Fruit fly (Drosophila melanogaster) whole organism, embryonic: Measurements from ENCODE around the gene WRNexo.

ENCODE experiments used
- ATbp ChIP-seq: fragments of 200-800 bp; sonication (Bioruptor generic); optimal IDR thresholded peaks from 2 replicates; lab custom pipeline; 2017; ENCODE audit warnings: missing biosample characterization, mild to moderate bottlenecking, missing genetic modification characterization, missing genetic modification reagents
- Adf1 ChIP-seq: fragments of 200-800 bp; sonication (Bioruptor generic); IDR thresholded peaks from 2 replicates; pipeline ENCODE4 v1.3.6; 2022; ENCODE audit warnings: missing biosample characterization, missing genetic modification characterization
- Asciz ChIP-seq: fragments of 200-800 bp; sonication (Bioruptor generic); optimal IDR thresholded peaks from 2 replicates; lab custom pipeline; 2017; ENCODE audit warnings: missing biosample characterization, mild to moderate bottlenecking, missing genetic modification characterization, missing genetic modification reagents
- Atf6 ChIP-seq: fragments of 200-800 bp; sonication (Bioruptor generic); IDR thresholded peaks from 2 replicates; pipeline ENCODE4 v1.3.6; 2022; ENCODE audit warnings: missing biosample characterization, missing genetic modification characterization
- Bgb ChIP-seq: fragments of 200-800 bp; sonication (Bioruptor generic); IDR thresholded peaks from 2 replicates; pipeline ENCODE4 v1.3.6; 2022; ENCODE audit warnings: missing biosample characterization, missing genetic modification characterization; ENCODE audit not compliant: partially characterized antibody
- CG10209 ChIP-seq: fragments of 200-800 bp; sonication (Bioruptor generic); optimal IDR thresholded peaks from 3 replicates; lab custom pipeline; 2017; ENCODE audit warnings: missing biosample characterization, mild to moderate bottlenecking, missing genetic modification characterization, missing genetic modification reagents
- CG11456 ChIP-seq: fragments of 200-800 bp; sonication (Bioruptor generic); IDR thresholded peaks from 3 replicates; pipeline ENCODE4 v1.3.6; 2022; ENCODE audit warnings: missing biosample characterization, missing genetic modification characterization
- CG11560 ChIP-seq: fragments of 200-800 bp; sonication (Bioruptor generic); IDR thresholded peaks from 3 replicates; pipeline ENCODE4 v1.3.6; 2022; ENCODE audit warnings: missing biosample characterization, missing genetic modification characterization
- CG15601 ChIP-seq: fragments of 200-800 bp; sonication (Bioruptor generic); optimal IDR thresholded peaks from 3 replicates; lab custom pipeline; 2019; ENCODE audit warnings: missing biosample characterization, mild to moderate bottlenecking, missing genetic modification characterization, moderate library complexity
- CG17802 ChIP-seq: fragments of 200-800 bp; sonication (Bioruptor generic); optimal IDR thresholded peaks from 2 replicates; lab custom pipeline; 2018; ENCODE audit warnings: missing biosample characterization, mild to moderate bottlenecking, missing genetic modification characterization, moderate library complexity
- CG17829 ChIP-seq: fragments of 200-800 bp; optimal IDR thresholded peaks from 2 replicates; lab custom pipeline; 2019; ENCODE audit warnings: missing biosample characterization, mild to moderate bottlenecking, missing genetic modification characterization, moderate library complexity
- CG2129 ChIP-seq: fragments of 200-800 bp; sonication (Bioruptor generic); IDR thresholded peaks from 2 replicates; pipeline ENCODE4 v1.3.6; 2022; ENCODE audit warnings: missing biosample characterization, missing genetic modification characterization; ENCODE audit not compliant: partially characterized antibody
- CG30020 ChIP-seq: fragments of 200-800 bp; optimal IDR thresholded peaks from 2 replicates; lab custom pipeline; 2019; ENCODE audit warnings: missing biosample characterization, mild to moderate bottlenecking, missing genetic modification characterization, moderate library complexity
- CG32532 ChIP-seq: fragments of 200-800 bp; sonication (Bioruptor generic); IDR thresholded peaks from 2 replicates; pipeline ENCODE4 v1.3.6; 2022; ENCODE audit warnings: missing biosample characterization, missing genetic modification characterization
- CG6765 ChIP-seq: fragments of 200-800 bp; sonication (Bioruptor generic); optimal IDR thresholded peaks from 3 replicates; lab custom pipeline; 2017; ENCODE audit warnings: missing biosample characterization, mild to moderate bottlenecking, missing genetic modification characterization
- CG7839 ChIP-seq: fragments of 200-800 bp; sonication (Bioruptor generic); optimal IDR thresholded peaks from 3 replicates; lab custom pipeline; 2018; ENCODE audit warnings: missing biosample characterization, mild to moderate bottlenecking, missing genetic modification characterization, moderate library complexity
- CG9932 ChIP-seq: fragments of 200-800 bp; sonication (Bioruptor generic); IDR thresholded peaks from 2 replicates; pipeline ENCODE4 v1.3.6; 2022; ENCODE audit warnings: missing biosample characterization, missing genetic modification characterization
- D19A ChIP-seq: fragments of 200-800 bp; optimal IDR thresholded peaks from 3 replicates; lab custom pipeline; 2019; ENCODE audit warnings: missing biosample characterization, mild to moderate bottlenecking, missing genetic modification characterization, moderate library complexity
- Dll ChIP-seq: fragments of 200-800 bp; sonication (Bioruptor generic); IDR thresholded peaks from 4 replicates; pipeline ENCODE4 v1.3.6; 2022; ENCODE audit warnings: missing biosample characterization, missing genetic modification characterization; ENCODE audit not compliant: partially characterized antibody
- Dp ChIP-seq: fragments of 200-800 bp; sonication (Bioruptor generic); optimal IDR thresholded peaks from 2 replicates; lab custom pipeline; 2018; ENCODE audit warnings: missing biosample characterization, mild to moderate bottlenecking, missing genetic modification characterization, moderate library complexity
- Gug ChIP-seq: fragments of 200-800 bp; sonication (Bioruptor generic); IDR thresholded peaks from 4 replicates; pipeline ENCODE4 v1.3.6; 2022; ENCODE audit warnings: missing biosample characterization, missing genetic modification characterization
- HHEX ChIP-seq: fragments of 200-800 bp; sonication (Bioruptor generic); optimal IDR thresholded peaks from 3 replicates; lab custom pipeline; 2017; ENCODE audit warnings: missing biosample characterization, mild to moderate bottlenecking, missing genetic modification characterization, missing genetic modification reagents
- HLH3B ChIP-seq: fragments of 200-800 bp; sonication (Bioruptor generic); IDR thresholded peaks from 2 replicates; pipeline ENCODE4 v1.3.6; 2022; ENCODE audit warnings: missing biosample characterization, missing genetic modification characterization
- Hand ChIP-seq: fragments of 200-800 bp; sonication (Bioruptor generic); optimal IDR thresholded peaks from 2 replicates; lab custom pipeline; 2017; ENCODE audit warnings: mild to moderate bottlenecking, missing biosample characterization, missing genetic modification reagents, missing genetic modification characterization
- HmgD ChIP-seq: fragments of 200-800 bp; sonication (Bioruptor generic); optimal IDR thresholded peaks from 3 replicates; lab custom pipeline; 2016; ENCODE audit warnings: missing biosample characterization, missing genetic modification characterization
- Hr51 ChIP-seq, 2 experiments: fragments of 200-800 bp; sonication (Bioruptor generic); optimal IDR thresholded peaks; 2 replicates in 1 of 2; 3 replicates in 1 of 2; lab custom pipeline; 2016 to 2018; ENCODE audit warnings: missing biosample characterization in 2 of 2, missing genetic modification characterization in 2 of 2, mild to moderate bottlenecking in 1 of 2, moderate library complexity in 1 of 2
- Med ChIP-seq: fragments of 200-800 bp; sonication (Bioruptor generic); peaks from one replicate; lab custom pipeline; 2016; ENCODE audit warnings: missing biosample characterization, missing genetic modification characterization, mild to moderate bottlenecking, inconsistent platforms, moderate library complexity
- NC2β ChIP-seq: fragments of 200-800 bp; sonication (Bioruptor generic); optimal IDR thresholded peaks from 2 replicates; lab custom pipeline; 2016; ENCODE audit warnings: missing biosample characterization, missing genetic modification characterization
- Nf-YC ChIP-seq: fragments of 200-800 bp; optimal IDR thresholded peaks from 3 replicates; lab custom pipeline; 2019; ENCODE audit warnings: missing biosample characterization, mild to moderate bottlenecking, missing genetic modification characterization, moderate library complexity
- Sin3A ChIP-seq: fragments of >200 bp; optimal IDR thresholded peaks from 2 replicates; lab custom pipeline; 2018
- Usf ChIP-seq: fragments of 200-800 bp; sonication (Bioruptor generic); optimal IDR thresholded peaks from 2 replicates; lab custom pipeline; 2017; ENCODE audit warnings: missing genotype, missing biosample characterization, missing genetic modification characterization
- Vsx1 ChIP-seq: fragments of 200-800 bp; sonication (Bioruptor generic); optimal IDR thresholded peaks from 2 replicates; lab custom pipeline; 2017; ENCODE audit warnings: missing biosample characterization, mild to moderate bottlenecking, missing genetic modification characterization, missing genetic modification reagents
- az2 ChIP-seq: fragments of 200-800 bp; sonication (Bioruptor generic); optimal IDR thresholded peaks from 3 replicates; lab custom pipeline; 2016; ENCODE audit warnings: missing biosample characterization, missing genetic modification characterization
- btn ChIP-seq: fragments of 200-800 bp; sonication (Bioruptor generic); optimal IDR thresholded peaks from 2 replicates; lab custom pipeline; 2016; ENCODE audit warnings: missing biosample characterization, missing genetic modification characterization
- ci ChIP-seq: fragments of 200-800 bp; sonication (Bioruptor generic); IDR thresholded peaks from 3 replicates; pipeline ENCODE4 v1.3.6; 2022; ENCODE audit warnings: missing biosample characterization, missing genetic modification characterization
- fd96Cb ChIP-seq: fragments of 200-800 bp; sonication (Bioruptor generic); optimal IDR thresholded peaks from 2 replicates; lab custom pipeline; 2018; ENCODE audit warnings: missing biosample characterization, mild to moderate bottlenecking, missing genetic modification characterization, moderate library complexity
- gem ChIP-seq: fragments of 200-800 bp; sonication (Bioruptor generic); optimal IDR thresholded peaks from 2 replicates; lab custom pipeline; 2019; ENCODE audit warnings: missing biosample characterization, mild to moderate bottlenecking, missing genetic modification characterization, moderate library complexity
- lab ChIP-seq: fragments of 200-800 bp; sonication (Bioruptor generic); optimal IDR thresholded peaks from 3 replicates; lab custom pipeline; 2017; ENCODE audit warnings: missing biosample characterization, missing genetic modification characterization, mild to moderate bottlenecking, moderate library complexity, missing genetic modification reagents
- lilli ChIP-seq: fragments of 200-800 bp; sonication (Bioruptor generic); optimal IDR thresholded peaks from 3 replicates; lab custom pipeline; 2016; ENCODE audit warnings: missing biosample characterization, missing genetic modification characterization
- lmd ChIP-seq: fragments of 200-800 bp; sonication (Bioruptor generic); IDR thresholded peaks from 2 replicates; pipeline ENCODE4 v1.3.6; 2022; ENCODE audit warnings: missing biosample characterization, missing genetic modification characterization
- prd ChIP-seq, 3 experiments: fragments of >200 bp in 2 of 3; fragments of 200-800 bp in 1 of 3; sonication (Bioruptor generic) in 1 of 3; optimal IDR thresholded peaks in 2 of 3; IDR thresholded peaks in 1 of 3; 2 replicates in 2 of 3; 3 replicates in 1 of 3; pipeline versions ENCODE4 v1.3.6 to Lab custom; 2017 to 2022; ENCODE audit warnings: missing biosample characterization in 1 of 3, missing genetic modification characterization in 1 of 3
- sna ChIP-seq: fragments of 200-800 bp; sonication (Bioruptor generic); IDR thresholded peaks from 2 replicates; pipeline ENCODE4 v1.3.6; 2022; ENCODE audit warnings: missing biosample characterization, missing genetic modification characterization; ENCODE audit not compliant: partially characterized antibody
- so ChIP-seq: fragments of 200-800 bp; sonication (Bioruptor generic); IDR thresholded peaks from 3 replicates; pipeline ENCODE4 v1.3.6; 2022; ENCODE audit warnings: missing biosample characterization, missing genetic modification characterization
- sob ChIP-seq: fragments of 200-800 bp; sonication (Bioruptor generic); IDR thresholded peaks from 2 replicates; pipeline ENCODE4 v1.3.6; 2022; ENCODE audit warnings: missing biosample characterization, missing genetic modification characterization
- sqz ChIP-seq: fragments of 200-800 bp; sonication (Bioruptor generic); optimal IDR thresholded peaks from 3 replicates; lab custom pipeline; 2018; ENCODE audit warnings: missing biosample characterization, mild to moderate bottlenecking, missing genetic modification characterization
- ssp ChIP-seq: fragments of 200-800 bp; sonication (Bioruptor generic); IDR thresholded peaks from 2 replicates; pipeline ENCODE4 v1.3.6; 2022; ENCODE audit warnings: missing biosample characterization, missing genetic modification characterization
- tap ChIP-seq: fragments of 200-800 bp; optimal IDR thresholded peaks from 3 replicates; lab custom pipeline; 2019; ENCODE audit warnings: missing biosample characterization, mild to moderate bottlenecking, missing genetic modification characterization, moderate library complexity
- unc-4 ChIP-seq: fragments of 200-800 bp; sonication (Bioruptor generic); IDR thresholded peaks from 2 replicates; pipeline ENCODE4 v1.3.6; 2022; ENCODE audit warnings: missing biosample characterization, missing genetic modification characterization; ENCODE audit not compliant: partially characterized antibody

WRNexo gene

DNA sequence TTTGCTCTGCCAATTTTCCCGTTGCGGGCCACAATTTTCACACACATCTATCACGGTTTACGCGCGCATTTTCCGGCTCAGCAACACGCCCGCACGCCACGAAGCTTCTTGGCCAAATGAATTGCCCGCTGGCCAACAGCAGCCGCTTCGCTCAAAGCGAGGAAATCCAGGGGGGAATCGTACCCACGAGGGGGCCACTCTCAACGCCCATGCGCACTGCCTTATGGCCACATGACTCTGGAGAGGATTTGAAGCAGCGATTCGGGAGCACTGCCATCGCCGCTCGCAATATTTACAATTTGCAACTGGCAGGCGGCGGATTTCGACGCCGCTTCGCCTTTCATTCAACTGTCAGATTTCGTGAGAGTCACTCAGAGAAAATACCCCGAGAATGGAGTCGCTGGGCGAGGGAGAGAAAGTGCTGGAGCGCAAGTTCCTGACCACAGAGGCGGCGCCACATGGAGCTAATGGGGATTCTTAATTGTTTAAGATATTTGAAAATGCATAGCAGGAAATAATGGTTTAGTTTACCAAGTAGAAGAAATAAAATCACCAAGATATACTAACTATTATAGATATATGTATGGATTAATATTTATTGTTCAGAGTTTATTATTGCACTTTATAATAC is 5.2 kb downstream of the WRNexo start, which contains the start of gene CG15803 (continued):
- no peak for TF ChIP-seq btn (GFP tag; lab: Kevin White, UChicago)
- TF ChIP-seq CG9932 (GFP tag; lab: Robert Waterston, UW): peak; percentile 37; the same call in 1 of the 2 replicates
- TF ChIP-seq CG32532 (GFP tag; lab: Robert Waterston, UW): 0 out of 2 replicates have a peak, but pooled peaks have one; percentile 37
- TF ChIP-seq HmgD (GFP tag; lab: Kevin White, UChicago): no peak
- peak; percentile 30 for TF ChIP-seq gem (tag; lab: Kevin White, UChicago)
- no peak for TF ChIP-seq CG15601 (tag; lab: Kevin White, UChicago)
- TF ChIP-seq CG17802: no peak
- no peak for TF ChIP-seq CG10209 (GFP tag; lab: Kevin White, UChicago)
- no peak for TF ChIP-seq Dp (GFP tag; lab: Kevin White, UChicago)
- no peak for TF ChIP-seq CG30020 (tag; lab: Kevin White, UChicago)
- TF ChIP-seq ci: no peak
- TF ChIP-seq fd96Cb (tag; lab: Kevin White, UChicago): no peak
- TF ChIP-seq ssp (GFP tag; lab: Robert Waterston, UW): no peak
- no peak for TF ChIP-seq prd (optimal IDR thresholded peaks at IDR 0.05; lab: Kevin White, UChicago)
- TF ChIP-seq prd (GFP tag; IDR thresholded peaks at IDR 0.05; lab: Robert Waterston, UW): no peak
- peak; percentile 23; the same call in 1 of the 2 replicates for TF ChIP-seq Atf6 (GFP tag; lab: Robert Waterston, UW)
- TF ChIP-seq CG7839 (tag; lab: Kevin White, UChicago): no peak
- TF ChIP-seq Dll (GFP tag; lab: Robert Waterston, UW): 0 out of 4 replicates have a peak, but pooled peaks have one; percentile 17
- TF ChIP-seq lilli (GFP tag; lab: Kevin White, UChicago): peak; percentile 24
- TF ChIP-seq Adf1 (GFP tag; lab: Robert Waterston, UW): peak; percentile 47; the same call in 1 of the 2 replicates
- TF ChIP-seq Vsx1: no peak
- no peak for TF ChIP-seq sqz
- no peak for TF ChIP-seq CG11456 (GFP tag; lab: Robert Waterston, UW)
- peak in 1 of 2 experiments; percentile 25 for TF ChIP-seq Hr51 (GFP tag; optimal IDR thresholded peaks at IDR 0.05; lab: Kevin White, UChicago)
- no peak for TF ChIP-seq CG17829 (tag; lab: Kevin White, UChicago)
- peak; percentile 5; the same call in 1 of the 2 replicates for TF ChIP-seq lmd
- TF ChIP-seq CG11560 (tag; lab: Robert Waterston, UW): no peak
- TF ChIP-seq Bgb (GFP tag; lab: Robert Waterston, UW): 0 out of 2 replicates have a peak, but pooled peaks have one; percentile 19
- TF ChIP-seq CG2129 (GFP tag; lab: Robert Waterston, UW): no peak
- no peak for TF ChIP-seq CG6765 (GFP tag; lab: Kevin White, UChicago)
- TF ChIP-seq tap (tag; lab: Kevin White, UChicago): no peak
- no peak for TF ChIP-seq HLH3B
- TF ChIP-seq Med (GFP tag; lab: Kevin White, UChicago): peak; percentile 67
- 0 out of 2 replicates have a peak, but pooled peaks have one; percentile 24 for TF ChIP-seq sna (GFP tag; lab: Robert Waterston, UW)
- no peak for TF ChIP-seq so (GFP tag; lab: Robert Waterston, UW)
- no peak for TF ChIP-seq NC2β (GFP tag; lab: Kevin White, UChicago)
- TF ChIP-seq Usf (GFP tag; lab: Kevin White, UChicago): no peak
- no peak for TF ChIP-seq Asciz (GFP tag; lab: Kevin White, UChicago)
- TF ChIP-seq ATbp (GFP tag; lab: Kevin White, UChicago): no peak
- no peak for TF ChIP-seq az2 (GFP tag; lab: Kevin White, UChicago)
- no peak for TF ChIP-seq Hand (GFP tag; lab: Kevin White, UChicago)
- TF ChIP-seq unc-4 (GFP tag; lab: Robert Waterston, UW): 0 out of 2 replicates have a peak, but pooled peaks have one; percentile 15
- no peak for TF ChIP-seq Sin3A (lab: Kevin White, UChicago)
- peak; percentile 5 for TF ChIP-seq lab (GFP tag; lab: Kevin White, UChicago)
- TF ChIP-seq D19A: no peak
- TF ChIP-seq Nf-YC (tag; lab: Kevin White, UChicago): no peak
- no peak for TF ChIP-seq Gug
- TF ChIP-seq HHEX: no peak
- TF ChIP-seq sob (GFP tag; lab: Robert Waterston, UW): no peak
